In the genomic region with DNA sequence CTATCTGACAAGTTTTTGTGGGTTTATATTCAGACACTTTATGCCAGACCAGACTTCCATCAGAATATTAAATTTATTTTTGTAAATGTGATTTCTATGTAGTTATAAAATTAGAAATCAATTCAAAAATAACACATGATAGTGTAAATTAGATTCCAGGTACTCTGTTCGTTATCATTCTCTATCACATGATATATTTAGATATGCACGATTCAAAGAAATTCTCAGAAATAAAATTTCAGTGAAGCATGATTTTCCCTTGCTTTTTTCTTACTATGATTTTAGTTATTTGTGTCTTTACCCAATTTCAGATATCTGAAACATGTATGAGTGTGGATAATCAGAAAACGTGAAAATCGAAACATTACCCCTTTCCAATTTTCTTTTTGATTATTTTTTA, we compare ENCODE assay signal across 1 worm cellular context.
TF ChIP-seq lines count a peak whose summit lies in the region.

No protein-coding gene starts in this region.

TF ChIP-seq in whole organism, L1 larva, 84 proteins besides CTCF, POLR2A, EP300 and RAD21 (continued from another document):
- peak; percentile 74 for TF ChIP-seq nhr-47 (tag; optimal IDR thresholded peaks at IDR 0.05; lab: Kevin White, UChicago)
- TF ChIP-seq irx-1 (tag; optimal IDR thresholded peaks at IDR 0.05; lab: Kevin White, UChicago): no peak
- peak; percentile 11 for TF ChIP-seq ztf-4 (tag; optimal IDR thresholded peaks at IDR 0.05; lab: Kevin White, UChicago)
- TF ChIP-seq nhr-12 (tag; optimal IDR thresholded peaks at IDR 0.05; lab: Kevin White, UChicago): no peak
- no peak for TF ChIP-seq alr-1 (tag; optimal IDR thresholded peaks at IDR 0.05; lab: Kevin White, UChicago; ENCODE audit: borderline replicate concordance)
- TF ChIP-seq aly-2 (tag; optimal IDR thresholded peaks at IDR 0.05; lab: Kevin White, UChicago): no peak
- no peak for TF ChIP-seq grh-1 (GFP tag; IDR thresholded peaks at IDR 0.05; lab: Robert Waterston, UW)
- TF ChIP-seq dsc-1 (tag; optimal IDR thresholded peaks at IDR 0.05; lab: Kevin White, UChicago): no peak
- peak; percentile 82 for TF ChIP-seq fkh-8 (tag; optimal IDR thresholded peaks at IDR 0.05; lab: Kevin White, UChicago)
- TF ChIP-seq nhr-85 (tag; lab: Kevin White, UChicago): no peak
- TF ChIP-seq ztf-11 (tag; optimal IDR thresholded peaks at IDR 0.05; lab: Kevin White, UChicago): no peak
- peak in 1 of 2 experiments; percentile 26 for TF ChIP-seq lsy-2 (tag; optimal IDR thresholded peaks at IDR 0.05; lab: Kevin White, UChicago)
- no peak for TF ChIP-seq unc-30 (tag; optimal IDR thresholded peaks at IDR 0.05; lab: Kevin White, UChicago)
- TF ChIP-seq pax-3 (tag; optimal IDR thresholded peaks at IDR 0.05; lab: Kevin White, UChicago): no peak
- no peak for TF ChIP-seq unc-86 (tag; optimal IDR thresholded peaks at IDR 0.05; lab: Kevin White, UChicago)
- no peak for TF ChIP-seq efl-3 (GFP tag; optimal IDR thresholded peaks at IDR 0.05; lab: Kevin White, UChicago)
- no peak for TF ChIP-seq elt-2 (tag; optimal IDR thresholded peaks at IDR 0.05; lab: Kevin White, UChicago)
- no peak for TF ChIP-seq zag-1 (tag; optimal IDR thresholded peaks at IDR 0.05; lab: Kevin White, UChicago)
- no peak for TF ChIP-seq xbp-1 (tag; optimal IDR thresholded peaks at IDR 0.05; lab: Kevin White, UChicago)
- TF ChIP-seq ceh-82 (tag; optimal IDR thresholded peaks at IDR 0.05; lab: Kevin White, UChicago): no peak
- TF ChIP-seq nhr-237 (tag; optimal IDR thresholded peaks at IDR 0.05; lab: Kevin White, UChicago): no peak
- no peak for TF ChIP-seq lin-39 (tag; optimal IDR thresholded peaks at IDR 0.05; lab: Kevin White, UChicago)
- TF ChIP-seq blmp-1 (tag; optimal IDR thresholded peaks at IDR 0.05; lab: Kevin White, UChicago): no peak
- TF ChIP-seq tlp-1 (tag; optimal IDR thresholded peaks at IDR 0.05; lab: Kevin White, UChicago): no peak
- no peak for TF ChIP-seq mef-2 (tag; optimal IDR thresholded peaks at IDR 0.05; lab: Kevin White, UChicago)
- peak; percentile 75 for TF ChIP-seq nhr-71 (tag; optimal IDR thresholded peaks at IDR 0.05; lab: Kevin White, UChicago)
- TF ChIP-seq C34B4.2 (tag; optimal IDR thresholded peaks at IDR 0.05; lab: Kevin White, UChicago): no peak
- TF ChIP-seq snu-23 (GFP tag; optimal IDR thresholded peaks at IDR 0.05; lab: Kevin White, UChicago): no peak
- TF ChIP-seq unc-98 (GFP tag; IDR thresholded peaks at IDR 0.05; lab: Robert Waterston, UW): no peak
- TF ChIP-seq Y116A8C.19 (tag; optimal IDR thresholded peaks at IDR 0.05; lab: Kevin White, UChicago; ENCODE audit: borderline replicate concordance): no peak
- no peak for TF ChIP-seq C16A3.4 (tag; optimal IDR thresholded peaks at IDR 0.05; lab: Kevin White, UChicago)
